Fruit fly (Drosophila melanogaster): ENCODE results near the gene Usp16-45.

Usp16-45 gene

dm6 chrX:5418555-5419044, 2.7 kb upstream of the Usp16-45 start:
- TF ChIP-seq kay (GFP tag; ENCODE audit: borderline replicate concordance) = peak; percentile 59
- TF ChIP-seq cic (GFP tag; optimal IDR thresholded peaks at IDR 0.05) = no peak
- no peak for TF ChIP-seq pad (GFP tag; optimal IDR thresholded peaks at IDR 0.05)
- TF ChIP-seq CG14711 (tag; optimal IDR thresholded peaks at IDR 0.05) = no peak
- TF ChIP-seq bab1 (GFP tag; optimal IDR thresholded peaks at IDR 0.05) = no peak
- TF ChIP-seq CG33017 (tag; optimal IDR thresholded peaks at IDR 0.05) = no peak
- peak; percentile 81 to 83 for TF ChIP-seq cnc (optimal IDR thresholded peaks at IDR 0.05)
- TF ChIP-seq ovo (GFP tag; optimal IDR thresholded peaks at IDR 0.05) = no peak
- TF ChIP-seq Mnt (GFP tag; optimal IDR thresholded peaks at IDR 0.05) = no peak
- TF ChIP-seq Crg-1 (GFP tag; optimal IDR thresholded peaks at IDR 0.05) = no peak
- TF ChIP-seq CG11617 (GFP tag; optimal IDR thresholded peaks at IDR 0.05) = no peak

- no peak for TF ChIP-seq CG1620 (GFP tag; optimal IDR thresholded peaks at IDR 0.05)
- peak; percentile 21 for TF ChIP-seq CG33017 (tag; optimal IDR thresholded peaks at IDR 0.05)
- no peak for TF ChIP-seq pad (GFP tag; optimal IDR thresholded peaks at IDR 0.05)
- TF ChIP-seq ovo (GFP tag; optimal IDR thresholded peaks at IDR 0.05) = peak; percentile 32
- no peak for TF ChIP-seq Crg-1 (GFP tag; optimal IDR thresholded peaks at IDR 0.05)
- TF ChIP-seq cic (GFP tag; optimal IDR thresholded peaks at IDR 0.05) = peak; percentile 25
- TF ChIP-seq CG7101 (tag; optimal IDR thresholded peaks at IDR 0.05) = peak; percentile 45
- peak; percentile 40 for TF ChIP-seq CG14711 (tag; optimal IDR thresholded peaks at IDR 0.05)
- TF ChIP-seq kay (GFP tag; ENCODE audit: borderline replicate concordance) = no peak
- no peak for TF ChIP-seq toe (GFP tag; optimal IDR thresholded peaks at IDR 0.05)
- TF ChIP-seq CG11617 (GFP tag; optimal IDR thresholded peaks at IDR 0.05) = peak; percentile 34
Measured at dm6 chrX:5419045-5419901, 2.1 kb upstream of the Usp16-45 start.

dm6 chrX:5419905-5420567, 1.3 kb upstream of the Usp16-45 start:
- TF ChIP-seq cic (GFP tag; optimal IDR thresholded peaks at IDR 0.05) = no peak
- no peak for TF ChIP-seq Hr96 (GFP tag; optimal IDR thresholded peaks at IDR 0.05)
- no peak for TF ChIP-seq Mnt (GFP tag; optimal IDR thresholded peaks at IDR 0.05)
- no peak for TF ChIP-seq Clk (GFP tag; optimal IDR thresholded peaks at IDR 0.05)
- no peak for TF ChIP-seq CG1620 (GFP tag; optimal IDR thresholded peaks at IDR 0.05)
- TF ChIP-seq CG14711 (tag; optimal IDR thresholded peaks at IDR 0.05) = no peak
- TF ChIP-seq bab1 (GFP tag; optimal IDR thresholded peaks at IDR 0.05) = no peak
- no peak for TF ChIP-seq tj (GFP tag; optimal IDR thresholded peaks at IDR 0.05)
- no peak for TF ChIP-seq Crg-1 (GFP tag; optimal IDR thresholded peaks at IDR 0.05)
- TF ChIP-seq CG7045 (GFP tag; optimal IDR thresholded peaks at IDR 0.05) = no peak
- no peak for TF ChIP-seq CG11617 (GFP tag; optimal IDR thresholded peaks at IDR 0.05)

- TF ChIP-seq bab1 (GFP tag; optimal IDR thresholded peaks at IDR 0.05) (no peak), CG14711 (tag; optimal IDR thresholded peaks at IDR 0.05) (peak; percentile 97), CG7101 (tag; optimal IDR thresholded peaks at IDR 0.05) (peak; percentile 21), tj (GFP tag; optimal IDR thresholded peaks at IDR 0.05) (no peak), Mnt (GFP tag; optimal IDR thresholded peaks at IDR 0.05) (peak; percentile 98), CG11617 (GFP tag; optimal IDR thresholded peaks at IDR 0.05) (peak; percentile 48), ovo (GFP tag; optimal IDR thresholded peaks at IDR 0.05) (peak; percentile 31), CG5204 (GFP tag; optimal IDR thresholded peaks at IDR 0.05) (no peak), CG1620 (GFP tag; optimal IDR thresholded peaks at IDR 0.05) (peak; percentile 54), Crg-1 (GFP tag; optimal IDR thresholded peaks at IDR 0.05) (peak; percentile 58), Hr96 (GFP tag; optimal IDR thresholded peaks at IDR 0.05) (peak; percentile 74)
Measured at dm6 chrX:5420568-5421019, 739 bp upstream of the Usp16-45 start, which contains the start of gene spoon. spoon (minus strand) TSS chrX:5420867.

dm6 chrX:5422251-5422551, 868 bp downstream of the Usp16-45 start:
- TF ChIP-seq CG7101 (tag; optimal IDR thresholded peaks at IDR 0.05) (no peak), Mnt (GFP tag; optimal IDR thresholded peaks at IDR 0.05) (peak; percentile 19)

dm6 chrX:5427261-5427660, 5.9 kb downstream of the Usp16-45 start, which contains the start of gene CG16756:
CG16756 (plus strand) TSS chrX:5427517.
- peak; percentile 12 for TF ChIP-seq Mnt (GFP tag; optimal IDR thresholded peaks at IDR 0.05)
- no peak for TF ChIP-seq cnc (optimal IDR thresholded peaks at IDR 0.05)
- TF ChIP-seq CG11617 (GFP tag; optimal IDR thresholded peaks at IDR 0.05) = no peak
- no peak for TF ChIP-seq CG14711 (tag; optimal IDR thresholded peaks at IDR 0.05)

- no peak for TF ChIP-seq cic (GFP tag; optimal IDR thresholded peaks at IDR 0.05)
- no peak for TF ChIP-seq Clk (GFP tag; optimal IDR thresholded peaks at IDR 0.05)
- no peak for TF ChIP-seq CG7045 (GFP tag; optimal IDR thresholded peaks at IDR 0.05)
- TF ChIP-seq pad (GFP tag; optimal IDR thresholded peaks at IDR 0.05) = peak; percentile 6
- no peak for TF ChIP-seq Hr96 (GFP tag; optimal IDR thresholded peaks at IDR 0.05)
- TF ChIP-seq CG7101 (tag; optimal IDR thresholded peaks at IDR 0.05) = peak; percentile 67
- peak; percentile 41 for TF ChIP-seq tj (GFP tag; optimal IDR thresholded peaks at IDR 0.05)
- TF ChIP-seq cnc (optimal IDR thresholded peaks at IDR 0.05) = no peak
- TF ChIP-seq CG14711 (tag; optimal IDR thresholded peaks at IDR 0.05) = peak; percentile 81
- peak; percentile 86 for TF ChIP-seq kay (GFP tag; ENCODE audit: borderline replicate concordance)
- no peak for TF ChIP-seq CG11617 (GFP tag; optimal IDR thresholded peaks at IDR 0.05)
- peak; percentile 31 for TF ChIP-seq CG33017 (tag; optimal IDR thresholded peaks at IDR 0.05)
- TF ChIP-seq bab1 (GFP tag; optimal IDR thresholded peaks at IDR 0.05) = peak; percentile 61
- TF ChIP-seq Mnt (GFP tag; optimal IDR thresholded peaks at IDR 0.05) = peak; percentile 64
- TF ChIP-seq CG5204 (GFP tag; optimal IDR thresholded peaks at IDR 0.05) = peak; percentile 13
- no peak for TF ChIP-seq CG12768 (GFP tag; optimal IDR thresholded peaks at IDR 0.05)
Measured at dm6 chrX:5428341-5429077, 7.2 kb downstream of the Usp16-45 start.

Data from whole organism, adult.